Fruit fly (Drosophila melanogaster): Measurements from ENCODE around the gene IP3K2.

Gene IP3K2

DNA sequence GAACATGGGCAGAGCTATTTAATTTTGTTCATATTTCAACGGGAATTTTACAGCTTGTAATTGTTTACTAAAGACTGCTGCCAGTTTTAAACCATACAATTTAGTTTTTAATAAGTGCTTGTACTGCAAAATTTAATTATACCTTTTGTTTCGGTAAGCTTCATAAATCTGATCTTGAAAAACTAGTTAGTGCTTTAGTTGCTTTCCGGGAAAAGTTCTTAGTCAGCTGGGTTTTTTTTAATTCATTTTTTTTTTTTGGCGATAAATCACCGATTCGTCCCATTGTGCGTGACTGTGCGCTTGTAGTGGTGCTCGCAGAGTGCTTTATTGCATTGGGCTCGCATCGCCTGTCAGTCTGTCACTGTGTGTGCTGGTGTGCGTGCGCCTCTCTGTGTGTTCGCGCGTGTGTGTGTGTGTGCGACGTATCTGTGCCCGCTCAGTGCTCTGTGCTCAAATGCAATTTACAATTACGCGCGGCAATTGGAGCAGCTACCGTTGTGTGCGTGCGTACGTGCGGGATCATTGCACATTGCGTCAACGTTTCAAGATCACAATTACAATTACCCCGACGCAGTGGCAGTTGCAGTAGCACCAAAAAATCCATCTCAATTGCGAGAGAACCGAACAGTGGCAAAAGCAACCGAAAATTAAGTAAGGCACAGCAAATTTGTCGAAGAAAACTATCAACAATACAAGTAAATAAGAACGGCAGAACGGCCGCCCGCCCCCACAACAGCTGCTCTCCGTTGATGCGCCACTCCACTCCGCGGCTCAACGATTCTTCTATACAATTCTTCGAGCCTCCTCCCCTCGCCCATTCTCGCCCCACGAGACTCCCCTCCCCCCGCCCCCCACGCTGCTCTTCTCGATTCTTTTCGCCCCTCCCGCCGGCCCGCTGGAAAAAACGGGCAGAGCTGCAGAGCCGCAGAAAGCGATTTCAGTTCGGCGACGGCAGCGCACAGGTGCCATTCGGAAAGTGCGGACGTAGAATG is 519 bp downstream of the IP3K2 start (continued):
- TF ChIP-seq E2f1 (GFP tag; IDR thresholded peaks at IDR 0.05), result no peak
- no peak for TF ChIP-seq CG7372 (GFP tag; IDR thresholded peaks at IDR 0.05)
- no peak for TF ChIP-seq ems (GFP tag; optimal IDR thresholded peaks at IDR 0.05)
- TF ChIP-seq sd (tag; optimal IDR thresholded peaks at IDR 0.05), result no peak
- no peak for TF ChIP-seq ssp (GFP tag; IDR thresholded peaks at IDR 0.05)
- no peak for TF ChIP-seq gfzf (GFP tag; optimal IDR thresholded peaks at IDR 0.05)
- no peak for TF ChIP-seq wor (GFP tag; IDR thresholded peaks at IDR 0.05)
- no peak for TF ChIP-seq nerfin-1 (tag; optimal IDR thresholded peaks at IDR 0.05)
- peak; percentile 36 for TF ChIP-seq sens (GFP tag)
- peak; percentile 55 for TF ChIP-seq kni (GFP tag; optimal IDR thresholded peaks at IDR 0.05)
- no peak for TF ChIP-seq CG10462 (GFP tag; optimal IDR thresholded peaks at IDR 0.05)
- TF ChIP-seq ab (GFP tag; optimal IDR thresholded peaks at IDR 0.05), result no peak
- TF ChIP-seq CG4424 (GFP tag; optimal IDR thresholded peaks at IDR 0.05), result no peak
- TF ChIP-seq seq (GFP tag; IDR thresholded peaks at IDR 0.05), result no peak
- no peak for TF ChIP-seq CG4282 (GFP tag; optimal IDR thresholded peaks at IDR 0.05)
- no peak for TF ChIP-seq chif (GFP tag; optimal IDR thresholded peaks at IDR 0.05)
- TF ChIP-seq CG10543 (GFP tag; optimal IDR thresholded peaks at IDR 0.05), result peak; percentile 23
- TF ChIP-seq CG6272 (GFP tag; IDR thresholded peaks at IDR 0.05), result no peak
- TF ChIP-seq sima (GFP tag; optimal IDR thresholded peaks at IDR 0.05), result no peak
- no peak for TF ChIP-seq hkb (optimal IDR thresholded peaks at IDR 0.05)
- TF ChIP-seq hkb (GFP tag; IDR thresholded peaks at IDR 0.05), result no peak
- TF ChIP-seq inv (GFP tag; IDR thresholded peaks at IDR 0.05; ENCODE audit: partially characterized antibody), result no peak
- no peak for TF ChIP-seq CG3847 (GFP tag; IDR thresholded peaks at IDR 0.05)
- TF ChIP-seq gem (tag; optimal IDR thresholded peaks at IDR 0.05), result no peak
- TF ChIP-seq CG15479 (GFP tag; optimal IDR thresholded peaks at IDR 0.05), result no peak
- no peak for TF ChIP-seq Antp (GFP tag; optimal IDR thresholded peaks at IDR 0.05)
- no peak for TF ChIP-seq CG32767 (GFP tag; IDR thresholded peaks at IDR 0.05)
- TF ChIP-seq ind (GFP tag; optimal IDR thresholded peaks at IDR 0.05), result no peak
- no peak for TF ChIP-seq CG17186 (GFP tag; optimal IDR thresholded peaks at IDR 0.05)
- TF ChIP-seq Bgb (GFP tag; IDR thresholded peaks at IDR 0.05; ENCODE audit: partially characterized antibody), result no peak
- TF ChIP-seq ap (GFP tag; IDR thresholded peaks at IDR 0.05), result no peak
- no peak for TF ChIP-seq Camta (GFP tag; optimal IDR thresholded peaks at IDR 0.05)
- no peak for TF ChIP-seq CG4360 (GFP tag; IDR thresholded peaks at IDR 0.05)
- peak; percentile 98 for TF ChIP-seq crol (GFP tag; IDR thresholded peaks at IDR 0.05)
- no peak for TF ChIP-seq oc (tag; optimal IDR thresholded peaks at IDR 0.05)
- no peak for TF ChIP-seq HHEX (GFP tag; optimal IDR thresholded peaks at IDR 0.05)
- no peak for TF ChIP-seq lov (optimal IDR thresholded peaks at IDR 0.05)
- no peak for TF ChIP-seq lov (GFP tag; IDR thresholded peaks at IDR 0.05)
- TF ChIP-seq CG17802 (tag; optimal IDR thresholded peaks at IDR 0.05), result no peak
- peak; percentile 45 for TF ChIP-seq Adf1 (GFP tag; IDR thresholded peaks at IDR 0.05)
- no peak for TF ChIP-seq eve (GFP tag; optimal IDR thresholded peaks at IDR 0.05)
- no peak for TF ChIP-seq PHDP (tag; optimal IDR thresholded peaks at IDR 0.05)
- peak; percentile 83 for TF ChIP-seq cg (GFP tag; optimal IDR thresholded peaks at IDR 0.05)
- TF ChIP-seq row (GFP tag; IDR thresholded peaks at IDR 0.05), result peak; percentile 63

Measured in whole organism, embryonic.